Worm (Caenorhabditis elegans): ENCODE results near the gene lipl-5.

The lipl-5 gene

DNA sequence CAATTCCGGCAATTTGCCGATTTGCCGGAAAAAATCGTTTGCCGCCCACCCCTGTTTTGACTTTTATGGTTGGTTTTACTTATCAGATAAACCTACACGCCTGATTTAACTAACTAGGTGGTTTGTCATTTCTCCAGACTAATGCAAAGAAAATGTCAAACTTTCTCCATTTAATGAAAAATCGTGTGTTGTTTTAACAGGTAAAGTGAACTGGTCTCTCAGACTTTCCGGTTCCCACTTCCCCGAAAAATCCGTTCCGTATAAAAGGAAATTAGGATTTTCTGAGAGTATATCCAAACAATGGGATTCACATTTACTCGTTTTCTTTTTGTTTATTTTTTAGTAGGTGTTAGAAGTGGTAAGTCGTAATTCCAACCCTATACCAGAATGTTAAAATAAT is 20.9 kb upstream of the lipl-5 start, which contains the start of gene mltn-6:
Gene mltn-6 (plus strand): TSS at position 301 of the 400 bp plus-strand sequence.
- TF ChIP-seq unc-42 (tag; optimal IDR thresholded peaks at IDR 0.05) (no peak), fkh-10 (GFP tag; optimal IDR thresholded peaks at IDR 0.05) (no peak), hlh-13 (GFP tag; optimal IDR thresholded peaks at IDR 0.05) (no peak), tbx-7 (tag; optimal IDR thresholded peaks at IDR 0.05) (no peak), ama-1 (optimal IDR thresholded peaks at IDR 0.05) (no peak), pha-4 (tag; optimal IDR thresholded peaks at IDR 0.05) (no peak)

ce11 chrV:370033-370432 is 15.5 kb upstream of the lipl-5 start, which contains the start of gene mltn-7:
TSS of gene mltn-7 (plus strand) at chrV:370333.
- TF ChIP-seq pros-1 (tag; optimal IDR thresholded peaks at IDR 0.05) = no peak

ce11 chrV:373192-373591 is 12.4 kb upstream of the lipl-5 start:
- TF ChIP-seq unc-86 (tag; optimal IDR thresholded peaks at IDR 0.05) = no peak
- no peak for TF ChIP-seq nfya-1 (tag; optimal IDR thresholded peaks at IDR 0.05)
- no peak for TF ChIP-seq ceh-6 (GFP tag; optimal IDR thresholded peaks at IDR 0.05)
- no peak for TF ChIP-seq ceh-14 (tag; optimal IDR thresholded peaks at IDR 0.05)
- TF ChIP-seq rnt-1 (tag; optimal IDR thresholded peaks at IDR 0.05) = no peak
- no peak for TF ChIP-seq pha-2 (tag; optimal IDR thresholded peaks at IDR 0.05)
- no peak for TF ChIP-seq hlh-6 (tag; optimal IDR thresholded peaks at IDR 0.05)
- TF ChIP-seq tbx-2 (tag; optimal IDR thresholded peaks at IDR 0.05) = no peak
- no peak for TF ChIP-seq hlh-15 (tag; optimal IDR thresholded peaks at IDR 0.05)
- TF ChIP-seq ceh-30 (tag; optimal IDR thresholded peaks at IDR 0.05) = no peak
- no peak for TF ChIP-seq unc-55 (GFP tag; optimal IDR thresholded peaks at IDR 0.05)
- TF ChIP-seq ama-1 (optimal IDR thresholded peaks at IDR 0.05) = no peak
- TF ChIP-seq C38D4.7 (GFP tag; optimal IDR thresholded peaks at IDR 0.05) = no peak
- no peak for TF ChIP-seq hlh-8 (tag; optimal IDR thresholded peaks at IDR 0.05)
- TF ChIP-seq pag-3 (tag; optimal IDR thresholded peaks at IDR 0.05; ENCODE audit: borderline replicate concordance) = no peak

ce11 chrV:376790-377189 is 8.8 kb upstream of the lipl-5 start:
- TF ChIP-seq ceh-24 (tag; optimal IDR thresholded peaks at IDR 0.05) (no peak), dve-1 (tag; optimal IDR thresholded peaks at IDR 0.05) (no peak), C38D4.7 (GFP tag; optimal IDR thresholded peaks at IDR 0.05) (no peak), ceh-9 (tag; optimal IDR thresholded peaks at IDR 0.05) (no peak), sox-2 (GFP tag; IDR thresholded peaks at IDR 0.05) (no peak), eyg-1 (tag; optimal IDR thresholded peaks at IDR 0.05) (no peak), elt-2 (tag; optimal IDR thresholded peaks at IDR 0.05) (peak; percentile 33), ets-4 (tag; optimal IDR thresholded peaks at IDR 0.05) (no peak)

ce11 chrV:378231-378630 is 7.3 kb upstream of the lipl-5 start:
- TF ChIP-seq lin-11 (tag; optimal IDR thresholded peaks at IDR 0.05) (no peak), ahr-1 (tag; optimal IDR thresholded peaks at IDR 0.05) (no peak), K09A11.1 (tag; optimal IDR thresholded peaks at IDR 0.05; ENCODE audit: insufficient read depth) (no peak), nhr-11 (tag; optimal IDR thresholded peaks at IDR 0.05) (no peak), ceh-6 (GFP tag; optimal IDR thresholded peaks at IDR 0.05) (no peak), syd-9 (tag; optimal IDR thresholded peaks at IDR 0.05) (no peak), fax-1 (tag; optimal IDR thresholded peaks at IDR 0.05) (no peak), Y22D7AL.16 (tag; optimal IDR thresholded peaks at IDR 0.05) (no peak), pag-3 (tag; optimal IDR thresholded peaks at IDR 0.05; ENCODE audit: borderline replicate concordance) (no peak), ceh-19 (GFP tag; optimal IDR thresholded peaks at IDR 0.05) (no peak), sdc-2 (tag; optimal IDR thresholded peaks at IDR 0.05) (no peak), odd-2 (tag; optimal IDR thresholded peaks at IDR 0.05) (no peak), hlh-15 (tag; optimal IDR thresholded peaks at IDR 0.05) (no peak), ceh-45 (GFP tag; IDR thresholded peaks at IDR 0.05) (no peak), mec-3 (tag; optimal IDR thresholded peaks at IDR 0.05; ENCODE audit: borderline replicate concordance) (no peak), tbx-7 (tag; optimal IDR thresholded peaks at IDR 0.05) (no peak), rnt-1 (tag; optimal IDR thresholded peaks at IDR 0.05) (no peak)
